Worm (Caenorhabditis elegans): Measurements from ENCODE around the gene ZK892.4.

The ZK892.4 gene

ce11 chrII:10045670-10046069, 39.3 kb downstream of the ZK892.4 start:
- TF ChIP-seq nhr-11 (tag; optimal IDR thresholded peaks at IDR 0.05) = no peak
- TF ChIP-seq ztf-11 (tag; optimal IDR thresholded peaks at IDR 0.05) = no peak
- TF ChIP-seq snpc-4 (tag; optimal IDR thresholded peaks at IDR 0.05) = no peak
- no peak for TF ChIP-seq mdl-1 (tag; optimal IDR thresholded peaks at IDR 0.05)
- TF ChIP-seq blmp-1 (tag; optimal IDR thresholded peaks at IDR 0.05; ENCODE audit: insufficient read depth) = no peak
- no peak for TF ChIP-seq nhr-77 (tag; optimal IDR thresholded peaks at IDR 0.05)
- no peak for TF ChIP-seq C34F6.9 (tag; optimal IDR thresholded peaks at IDR 0.05)
- TF ChIP-seq unc-55 (GFP tag; optimal IDR thresholded peaks at IDR 0.05) = no peak
- TF ChIP-seq sma-3 (GFP tag; optimal IDR thresholded peaks at IDR 0.05) = no peak
- TF ChIP-seq lin-11 (tag; optimal IDR thresholded peaks at IDR 0.05) = no peak
- TF ChIP-seq mbf-1 (tag; optimal IDR thresholded peaks at IDR 0.05) = no peak
- no peak for TF ChIP-seq dmd-4 (tag; optimal IDR thresholded peaks at IDR 0.05)
- TF ChIP-seq nhr-12 (tag; optimal IDR thresholded peaks at IDR 0.05) = no peak
- TF ChIP-seq mab-5 (tag; optimal IDR thresholded peaks at IDR 0.05) = no peak
- TF ChIP-seq crh-2 (tag; optimal IDR thresholded peaks at IDR 0.05) = no peak
- TF ChIP-seq R02D3.7 (tag; optimal IDR thresholded peaks at IDR 0.05) = no peak
- TF ChIP-seq fos-1 (tag; optimal IDR thresholded peaks at IDR 0.05) = no peak
- TF ChIP-seq F13H6.1 (tag; optimal IDR thresholded peaks at IDR 0.05) = no peak
- TF ChIP-seq unc-62 (GFP tag; optimal IDR thresholded peaks at IDR 0.05) = no peak
- TF ChIP-seq lsy-2 (tag; optimal IDR thresholded peaks at IDR 0.05) = no peak

ce11 chrII:10048568-10048967, 42.2 kb downstream of the ZK892.4 start, which contains the start of gene flp-4:
Gene flp-4 (plus strand): TSS chrII:10048868.
- no peak for TF ChIP-seq gmeb-1 (tag; optimal IDR thresholded peaks at IDR 0.05)
- TF ChIP-seq F13H6.1 (tag; optimal IDR thresholded peaks at IDR 0.05) = no peak
- TF ChIP-seq snpc-4 (tag; optimal IDR thresholded peaks at IDR 0.05) = no peak
- no peak for TF ChIP-seq ceh-16 (tag; optimal IDR thresholded peaks at IDR 0.05)

ce11 chrII:10051485-10051884, 45.1 kb downstream of the ZK892.4 start:
- TF ChIP-seq egl-27 (tag; optimal IDR thresholded peaks at IDR 0.05) (no peak), snpc-4 (tag; optimal IDR thresholded peaks at IDR 0.05) (no peak), nhr-11 (tag; optimal IDR thresholded peaks at IDR 0.05) (no peak), ama-1 (optimal IDR thresholded peaks at IDR 0.05) (no peak), fos-1 (tag; optimal IDR thresholded peaks at IDR 0.05) (no peak), ceh-16 (tag; optimal IDR thresholded peaks at IDR 0.05) (no peak), sma-9 (GFP tag; optimal IDR thresholded peaks at IDR 0.05) (no peak), sma-9 (tag; optimal IDR thresholded peaks at IDR 0.05) (no peak), mab-5 (tag; optimal IDR thresholded peaks at IDR 0.05) (no peak), ztf-11 (tag; optimal IDR thresholded peaks at IDR 0.05) (no peak), nhr-6 (tag; optimal IDR thresholded peaks at IDR 0.05) (no peak)

- no peak for TF ChIP-seq nhr-237 (tag; optimal IDR thresholded peaks at IDR 0.05)
- no peak for TF ChIP-seq egl-27 (tag; optimal IDR thresholded peaks at IDR 0.05)
- TF ChIP-seq lin-13 (GFP tag; optimal IDR thresholded peaks at IDR 0.05) = no peak
- TF ChIP-seq nhr-10 (tag; optimal IDR thresholded peaks at IDR 0.05) = no peak
- TF ChIP-seq dmd-4 (tag; optimal IDR thresholded peaks at IDR 0.05) = no peak
- TF ChIP-seq alr-1 (tag; optimal IDR thresholded peaks at IDR 0.05) = no peak
Observed at ce11 chrII:10056545-10057038, 50.2 kb downstream of the ZK892.4 start, which contains the start of gene C18D1.2. Gene C18D1.2 (plus strand): TSS chrII:10056988.
